Fruit fly (Drosophila melanogaster) whole organism, embryonic: Measurements from ENCODE around the gene Wdfy2.

Source experiments
- Ada2b ChIP-seq: fragments of 200-800 bp; sonication (Bioruptor generic); IDR thresholded peaks from 2 replicates; pipeline ENCODE4 v1.3.6; 2022; ENCODE audit warnings: missing biosample characterization, missing genetic modification characterization
- Bdp1 ChIP-seq: fragments of 200-800 bp; sonication (Bioruptor generic); optimal IDR thresholded peaks from 3 replicates; lab custom pipeline; 2016; ENCODE audit warnings: missing biosample characterization, missing genetic modification characterization
- Bgb ChIP-seq: fragments of 200-800 bp; sonication (Bioruptor generic); IDR thresholded peaks from 2 replicates; pipeline ENCODE4 v1.3.6; 2022; ENCODE audit warnings: missing biosample characterization, missing genetic modification characterization; ENCODE audit not compliant: partially characterized antibody
- Blimp-1 ChIP-seq: fragments of 200-800 bp; sonication (Bioruptor generic); optimal IDR thresholded peaks from 3 replicates; lab custom pipeline; 2018; ENCODE audit warnings: missing biosample characterization, missing genetic modification characterization, mild to moderate bottlenecking, moderate library complexity, missing genetic modification reagents
- BtbVII ChIP-seq: fragments of 200-800 bp; sonication (Bioruptor generic); optimal IDR thresholded peaks from 3 replicates; lab custom pipeline; 2017; ENCODE audit warnings: missing biosample characterization, mild to moderate bottlenecking, missing genetic modification characterization
- CG10543 ChIP-seq: fragments of 200-800 bp; sonication (Bioruptor generic); optimal IDR thresholded peaks from 3 replicates; lab custom pipeline; 2017; ENCODE audit warnings: missing biosample characterization, mild to moderate bottlenecking, missing genetic modification characterization, moderate library complexity
- CG11247 ChIP-seq: fragments of 200-800 bp; sonication (Bioruptor generic); IDR thresholded peaks from 2 replicates; pipeline ENCODE4 v1.3.6; 2022; ENCODE audit warnings: missing biosample characterization, missing genetic modification characterization
- CG11723 ChIP-seq: fragments of 200-800 bp; sonication (Bioruptor generic); optimal IDR thresholded peaks from 2 replicates; lab custom pipeline; 2017; ENCODE audit warnings: missing biosample characterization, mild to moderate bottlenecking, missing genetic modification characterization
- CG12104 ChIP-seq: fragments of 200-800 bp; sonication (Bioruptor generic); optimal IDR thresholded peaks from 3 replicates; lab custom pipeline; 2016; ENCODE audit warnings: missing biosample characterization, missing genetic modification characterization
- CG12219 ChIP-seq: fragments of 200-800 bp; sonication (Bioruptor generic); optimal IDR thresholded peaks from 3 replicates; lab custom pipeline; 2018; ENCODE audit warnings: missing biosample characterization, mild to moderate bottlenecking, missing genetic modification characterization
- CG12769 ChIP-seq: fragments of 200-800 bp; sonication (Bioruptor generic); optimal IDR thresholded peaks from 2 replicates; lab custom pipeline; 2019; ENCODE audit warnings: missing biosample characterization, mild to moderate bottlenecking, missing genetic modification characterization, moderate library complexity
- CG13296 ChIP-seq: fragments of 200-800 bp; sonication (Bioruptor generic); optimal IDR thresholded peaks from 3 replicates; lab custom pipeline; 2018; ENCODE audit warnings: missing biosample characterization, mild to moderate bottlenecking, missing genetic modification characterization
- CG14710 ChIP-seq: fragments of 200-800 bp; sonication (Bioruptor generic); optimal IDR thresholded peaks from 3 replicates; lab custom pipeline; 2019; ENCODE audit warnings: missing biosample characterization, mild to moderate bottlenecking, missing genetic modification characterization, moderate library complexity
- CG1529 ChIP-seq: fragments of 200-800 bp; sonication (Bioruptor generic); optimal IDR thresholded peaks from 3 replicates; lab custom pipeline; 2018; ENCODE audit warnings: missing biosample characterization, missing genetic modification characterization
- CG17802 ChIP-seq: fragments of 200-800 bp; sonication (Bioruptor generic); optimal IDR thresholded peaks from 2 replicates; lab custom pipeline; 2018; ENCODE audit warnings: missing biosample characterization, mild to moderate bottlenecking, missing genetic modification characterization, moderate library complexity
- CG33557 ChIP-seq: fragments of 200-800 bp; sonication (Bioruptor generic); optimal IDR thresholded peaks from 2 replicates; lab custom pipeline; 2019; ENCODE audit warnings: missing biosample characterization, mild to moderate bottlenecking, missing genetic modification characterization, moderate library complexity
- CG4404 ChIP-seq: fragments of 200-800 bp; sonication (Bioruptor generic); IDR thresholded peaks from 2 replicates; pipeline ENCODE4 v1.3.6; 2022; ENCODE audit warnings: missing biosample characterization, missing genetic modification characterization
- CG8089 ChIP-seq: fragments of 200-800 bp; sonication (Bioruptor generic); optimal IDR thresholded peaks from 3 replicates; lab custom pipeline; 2016; ENCODE audit warnings: missing biosample characterization, missing genetic modification characterization
- CG8290 ChIP-seq, 3 experiments: fragments of 200-800 bp; sonication (Bioruptor generic); optimal IDR thresholded peaks; 2 replicates each; lab custom pipeline; 2016 to 2019; ENCODE audit warnings: missing biosample characterization in 3 of 3, missing genetic modification characterization in 3 of 3, mild to moderate bottlenecking in 2 of 3, moderate library complexity in 1 of 3
- Ets65A ChIP-seq: fragments of 200-800 bp; sonication (Bioruptor generic); peaks from one replicate; lab custom pipeline; 2016; ENCODE audit warnings: missing biosample characterization, missing genetic modification characterization
- Fer1 ChIP-seq: fragments of 200-800 bp; sonication (Bioruptor generic); optimal IDR thresholded peaks from 2 replicates; lab custom pipeline; 2017; ENCODE audit warnings: missing biosample characterization, mild to moderate bottlenecking, missing genetic modification characterization
- H15 ChIP-seq: fragments of 200-800 bp; sonication (Bioruptor generic); IDR thresholded peaks from 3 replicates; pipeline ENCODE4 v1.3.6; 2022; ENCODE audit warnings: missing biosample characterization, missing genetic modification characterization
- HLH4C ChIP-seq: fragments of 200-800 bp; sonication (Bioruptor generic); IDR thresholded peaks from 3 replicates; pipeline ENCODE4 v1.3.6; 2022; ENCODE audit warnings: missing biosample characterization, missing genetic modification characterization; ENCODE audit not compliant: partially characterized antibody
- Hmx ChIP-seq: fragments of 200-800 bp; sonication (Bioruptor generic); optimal IDR thresholded peaks from 2 replicates; lab custom pipeline; 2016; ENCODE audit warnings: missing biosample characterization, missing genetic modification characterization
- Med ChIP-seq: fragments of 200-800 bp; sonication (Bioruptor generic); peaks from one replicate; lab custom pipeline; 2016; ENCODE audit warnings: missing biosample characterization, missing genetic modification characterization, mild to moderate bottlenecking, inconsistent platforms, moderate library complexity
- Opbp ChIP-seq: fragments of 200-800 bp; sonication (Bioruptor generic); IDR thresholded peaks from 3 replicates; pipeline ENCODE4 v1.3.6; 2022; ENCODE audit warnings: missing biosample characterization, missing genetic modification characterization; ENCODE audit not compliant: partially characterized antibody
- Ptx1 ChIP-seq: fragments of 200-800 bp; sonication (Bioruptor generic); IDR thresholded peaks from 2 replicates; pipeline ENCODE4 v1.3.6; 2022; ENCODE audit warnings: missing biosample characterization, missing genetic modification characterization
- Sox102F ChIP-seq: fragments of 200-800 bp; sonication (Bioruptor generic); optimal IDR thresholded peaks from 2 replicates; lab custom pipeline; 2018; ENCODE audit warnings: missing biosample characterization, mild to moderate bottlenecking, missing genetic modification characterization, moderate library complexity
- Spps ChIP-seq: fragments of 200-800 bp; sonication (Bioruptor generic); optimal IDR thresholded peaks from 2 replicates; lab custom pipeline; 2018; ENCODE audit warnings: missing biosample characterization, mild to moderate bottlenecking, missing genetic modification characterization
- Sry-β ChIP-seq: fragments of 200-800 bp; sonication (Bioruptor generic); optimal IDR thresholded peaks from 2 replicates; lab custom pipeline; 2018; ENCODE audit warnings: missing biosample characterization, mild to moderate bottlenecking, missing genetic modification characterization, moderate library complexity
- Sry-δ ChIP-seq: fragments of 200-800 bp; sonication (Bioruptor generic); optimal IDR thresholded peaks from 2 replicates; lab custom pipeline; 2016; ENCODE audit warnings: missing biosample characterization, missing genetic modification characterization
- Ssrp ChIP-seq: fragments of 200-800 bp; sonication (Bioruptor generic); optimal IDR thresholded peaks from 2 replicates; lab custom pipeline; 2018; ENCODE audit warnings: missing biosample characterization, mild to moderate bottlenecking, missing genetic modification characterization, moderate library complexity
- dati ChIP-seq: fragments of 200-800 bp; sonication (Bioruptor generic); IDR thresholded peaks from 2 replicates; pipeline ENCODE4 v1.3.6; 2022; ENCODE audit warnings: missing biosample characterization, missing genetic modification characterization
- dysf ChIP-seq: fragments of 200-800 bp; sonication (Bioruptor generic); IDR thresholded peaks from 3 replicates; pipeline ENCODE4 v1.3.6; 2022; ENCODE audit warnings: missing biosample characterization, missing genetic modification characterization
- ewg ChIP-seq: fragments of 200-800 bp; sonication (Bioruptor generic); optimal IDR thresholded peaks from 3 replicates; lab custom pipeline; 2017; ENCODE audit warnings: mild to moderate bottlenecking, missing biosample characterization, missing genetic modification reagents, missing genetic modification characterization
- fd3F ChIP-seq: fragments of 200-800 bp; sonication (Bioruptor generic); optimal IDR thresholded peaks from 2 replicates; lab custom pipeline; 2018; ENCODE audit warnings: missing biosample characterization, mild to moderate bottlenecking, missing genetic modification characterization, moderate library complexity
- hbn ChIP-seq: fragments of 200-800 bp; sonication (Bioruptor generic); IDR thresholded peaks from 2 replicates; pipeline ENCODE4 v1.3.6; 2022; ENCODE audit warnings: missing biosample characterization, missing genetic modification characterization; ENCODE audit not compliant: partially characterized antibody
- kni ChIP-seq: fragments of 200-800 bp; sonication (Bioruptor generic); optimal IDR thresholded peaks from 3 replicates; lab custom pipeline; 2017; ENCODE audit warnings: mild to moderate bottlenecking, missing biosample characterization, missing genetic modification reagents, missing genetic modification characterization
- org-1 ChIP-seq: fragments of 200-800 bp; sonication (Bioruptor generic); optimal IDR thresholded peaks from 2 replicates; lab custom pipeline; 2017; ENCODE audit warnings: missing biosample characterization, missing genetic modification characterization
- p53 ChIP-seq: fragments of 200-800 bp; sonication (Bioruptor generic); optimal IDR thresholded peaks from 2 replicates; lab custom pipeline; 2016; ENCODE audit warnings: missing biosample characterization, missing genetic modification characterization
- pan ChIP-seq, 4 experiments: fragments of >200 bp in 3 of 4; fragments of 200-800 bp in 1 of 4; sonication (Bioruptor generic) in 1 of 4; optimal IDR thresholded peaks in 3 of 4; IDR thresholded peaks in 1 of 4; 2 replicates each; pipeline versions ENCODE4 v1.3.6 to Lab custom; 2017 to 2022; ENCODE audit warnings: missing biosample characterization in 2 of 4, missing genetic modification characterization in 2 of 4, mixed read lengths in 1 of 4
- pnt ChIP-seq: fragments of 200-800 bp; sonication (Bioruptor generic); optimal IDR thresholded peaks from 3 replicates; lab custom pipeline; 2016; ENCODE audit warnings: missing biosample characterization, missing genetic modification characterization
- pzg ChIP-seq: fragments of 200-800 bp; sonication (Bioruptor generic); optimal IDR thresholded peaks from 3 replicates; lab custom pipeline; 2018; ENCODE audit warnings: missing biosample characterization, mild to moderate bottlenecking, missing genetic modification characterization, moderate library complexity
- sim ChIP-seq: fragments of 200-800 bp; sonication (Bioruptor generic); IDR thresholded peaks from 2 replicates; pipeline ENCODE4 v1.3.6; 2022; ENCODE audit warnings: missing biosample characterization, missing genetic modification characterization
- so ChIP-seq: fragments of 200-800 bp; sonication (Bioruptor generic); IDR thresholded peaks from 3 replicates; pipeline ENCODE4 v1.3.6; 2022; ENCODE audit warnings: missing biosample characterization, missing genetic modification characterization
- sr ChIP-seq: fragments of 200-800 bp; sonication (Bioruptor generic); IDR thresholded peaks from 3 replicates; pipeline ENCODE4 v1.3.6; 2022; ENCODE audit warnings: missing biosample characterization, missing genetic modification characterization
- tgo ChIP-seq: fragments of 200-800 bp; sonication (Bioruptor generic); IDR thresholded peaks from 3 replicates; pipeline ENCODE4 v1.3.6; 2022; ENCODE audit warnings: missing biosample characterization, missing genetic modification characterization
- unc-4 ChIP-seq: fragments of 200-800 bp; sonication (Bioruptor generic); IDR thresholded peaks from 2 replicates; pipeline ENCODE4 v1.3.6; 2022; ENCODE audit warnings: missing biosample characterization, missing genetic modification characterization; ENCODE audit not compliant: partially characterized antibody
- unpg ChIP-seq: fragments of 200-800 bp; sonication (Bioruptor generic); optimal IDR thresholded peaks from 3 replicates; lab custom pipeline; 2018; ENCODE audit warnings: missing biosample characterization, mild to moderate bottlenecking, missing genetic modification characterization, moderate library complexity

Gene Wdfy2

dm6 chr2L:10378631-10379030, 44.5 kb upstream of the Wdfy2 start:
- TF ChIP-seq Ptx1 (GFP tag; lab: Robert Waterston, UW): no peak
- no peak for TF ChIP-seq org-1
- no peak for TF ChIP-seq CG33557
- no peak for TF ChIP-seq hbn (GFP tag; lab: Robert Waterston, UW)
- no peak for TF ChIP-seq p53 (GFP tag; lab: Kevin White, UChicago)
- TF ChIP-seq kni (GFP tag; lab: Kevin White, UChicago): no peak
- no peak for TF ChIP-seq pan (optimal IDR thresholded peaks at IDR 0.05; lab: Kevin White, UChicago)
- peak in 1 of 2 experiments; percentile 17 for TF ChIP-seq pan (GFP tag; optimal IDR thresholded peaks at IDR 0.05 in 1 of 2, IDR thresholded peaks at IDR 0.05 in 1 of 2)
- no peak for TF ChIP-seq unpg (GFP tag; lab: Kevin White, UChicago)
- no peak for TF ChIP-seq CG12219 (GFP tag; lab: Kevin White, UChicago)
- TF ChIP-seq Med: peak; percentile 63
- TF ChIP-seq Ets65A (GFP tag; lab: Kevin White, UChicago): peak; percentile 88

dm6 chr2L:10379865-10380264, 43.2 kb upstream of the Wdfy2 start, which contains the start of gene gny:
TSS of gene gny (plus strand) at chr2L:10380103.
- TF ChIP-seq pzg (GFP tag; lab: Kevin White, UChicago) (peak; percentile 81), Spps (tag; lab: Kevin White, UChicago) (no peak), CG12769 (tag; lab: Kevin White, UChicago) (no peak), Bgb (GFP tag; lab: Robert Waterston, UW) (peak; percentile 38; the same call in 1 of the 2 replicates), sr (GFP tag; lab: Robert Waterston, UW) (no peak), H15 (GFP tag; lab: Robert Waterston, UW) (no peak), tgo (GFP tag; lab: Robert Waterston, UW) (no peak), CG12104 (no peak), Fer1 (GFP tag; lab: Kevin White, UChicago) (no peak), pnt (GFP tag; lab: Kevin White, UChicago) (no peak), so (GFP tag; lab: Robert Waterston, UW) (no peak), Ssrp (tag; lab: Kevin White, UChicago) (no peak), ewg (no peak), sim (no peak), BtbVII (GFP tag; lab: Kevin White, UChicago) (no peak), dysf (GFP tag; lab: Robert Waterston, UW) (no peak), Hmx (GFP tag; lab: Kevin White, UChicago) (no peak), Sry-δ (GFP tag; lab: Kevin White, UChicago) (peak; percentile 87), Sry-β (no peak), CG8089 (no peak), Opbp (GFP tag; lab: Robert Waterston, UW) (no peak), CG11247 (GFP tag; lab: Robert Waterston, UW) (no peak), CG11723 (GFP tag; lab: Kevin White, UChicago) (no peak), Ada2b (GFP tag; lab: Robert Waterston, UW) (no peak), HLH4C (GFP tag; lab: Robert Waterston, UW) (peak; percentile 49; the same call in 2 of the 3 replicates), unc-4 (GFP tag; lab: Robert Waterston, UW) (0 out of 2 replicates have a peak, but pooled peaks have one; percentile 31), CG1529 (GFP tag; lab: Kevin White, UChicago) (no peak), CG4404 (no peak), dati (no peak), fd3F (GFP tag; lab: Kevin White, UChicago) (no peak), Sox102F (GFP tag; lab: Kevin White, UChicago) (no peak), CG13296 (GFP tag; lab: Kevin White, UChicago) (no peak), CG10543 (no peak), Bdp1 (GFP tag; lab: Kevin White, UChicago) (no peak), CG17802 (tag; lab: Kevin White, UChicago) (peak; percentile 37), CG14710 (tag; lab: Kevin White, UChicago) (peak; percentile 3), CG8290 (GFP tag; optimal IDR thresholded peaks at IDR 0.05; lab: Kevin White, UChicago) (no peak), CG8290 (tag; optimal IDR thresholded peaks at IDR 0.05; lab: Kevin White, UChicago) (peak in 1 of 2 experiments; percentile 61), Blimp-1 (GFP tag; lab: Kevin White, UChicago) (no peak)
